Fruit fly (Drosophila melanogaster) whole organism, adult: ENCODE measurements around the gene AIF.

Source experiments
- CG11617 ChIP-seq: fragments of 200-800 bp; sonication (Bioruptor generic); optimal IDR thresholded peaks from 2 replicates; lab custom pipeline; 2017; ENCODE audit warnings: mild to moderate bottlenecking, missing biosample characterization, missing genetic modification reagents, missing genetic modification characterization
- CG12768 ChIP-seq: fragments of 200-800 bp; sonication (Bioruptor generic); optimal IDR thresholded peaks from 2 replicates; lab custom pipeline; 2017; ENCODE audit warnings: missing biosample characterization, missing genetic modification characterization, mild to moderate bottlenecking, moderate library complexity, missing genetic modification reagents
- CG14711 ChIP-seq: fragments of 200-800 bp; sonication (Bioruptor generic); optimal IDR thresholded peaks from 2 replicates; lab custom pipeline; 2018; ENCODE audit warnings: missing biosample characterization, mild to moderate bottlenecking, missing genetic modification characterization, moderate library complexity
- CG1620 ChIP-seq: fragments of 200-800 bp; sonication (Bioruptor generic); optimal IDR thresholded peaks from 2 replicates; lab custom pipeline; 2016; ENCODE audit warnings: missing biosample characterization, missing genetic modification characterization
- CG33017 ChIP-seq: fragments of 200-800 bp; sonication (Bioruptor generic); optimal IDR thresholded peaks from 2 replicates; lab custom pipeline; 2018; ENCODE audit warnings: missing biosample characterization, mild to moderate bottlenecking, missing genetic modification characterization, moderate library complexity
- CG5204 ChIP-seq: fragments of 200-800 bp; sonication (Bioruptor generic); optimal IDR thresholded peaks from 2 replicates; lab custom pipeline; 2016; ENCODE audit warnings: missing biosample characterization, missing genetic modification characterization
- CG7045 ChIP-seq: fragments of 200-800 bp; sonication (Bioruptor generic); optimal IDR thresholded peaks from 2 replicates; lab custom pipeline; 2017; ENCODE audit warnings: missing biosample characterization, mild to moderate bottlenecking, missing genetic modification characterization
- CG7101 ChIP-seq: fragments of 200-800 bp; sonication (Bioruptor generic); optimal IDR thresholded peaks from 2 replicates; lab custom pipeline; 2018; ENCODE audit warnings: missing biosample characterization, mild to moderate bottlenecking, missing genetic modification characterization, moderate library complexity
- Clk ChIP-seq: fragments of 200-800 bp; sonication (Bioruptor generic); optimal IDR thresholded peaks from 2 replicates; lab custom pipeline; 2017; ENCODE audit warnings: missing biosample characterization, missing genetic modification characterization
- Crg-1 ChIP-seq: fragments of 200-800 bp; sonication (Bioruptor generic); optimal IDR thresholded peaks from 2 replicates; lab custom pipeline; 2016; ENCODE audit warnings: missing biosample characterization, missing genetic modification characterization
- Hr96 ChIP-seq: fragments of 200-800 bp; sonication (Bioruptor generic); optimal IDR thresholded peaks from 2 replicates; lab custom pipeline; 2016; ENCODE audit warnings: missing biosample characterization, missing genetic modification characterization
- Mnt ChIP-seq: fragments of 200-800 bp; sonication (Bioruptor generic); optimal IDR thresholded peaks from 2 replicates; lab custom pipeline; 2016; ENCODE audit warnings: missing biosample characterization, mild to moderate bottlenecking, missing genetic modification characterization
- bab1 ChIP-seq: fragments of 200-800 bp; sonication (Bioruptor generic); optimal IDR thresholded peaks from 3 replicates; lab custom pipeline; 2019; ENCODE audit warnings: missing biosample characterization, mild to moderate bottlenecking, missing genetic modification characterization, moderate library complexity
- cic ChIP-seq: fragments of 200-800 bp; sonication (Bioruptor generic); optimal IDR thresholded peaks from 2 replicates; lab custom pipeline; 2017; ENCODE audit warnings: missing biosample characterization, mild to moderate bottlenecking, missing genetic modification characterization, moderate library complexity
- cnc ChIP-seq, 2 experiments: fragments of >200 bp; optimal IDR thresholded peaks; 2 replicates each; lab custom pipeline; 2017
- kay ChIP-seq: fragments of 200-800 bp; sonication (Bioruptor generic); peaks from one replicate; lab custom pipeline; 2016; ENCODE audit warnings: missing biosample characterization, missing genetic modification characterization, borderline replicate concordance
- ovo ChIP-seq: fragments of 200-800 bp; sonication (Bioruptor generic); optimal IDR thresholded peaks from 2 replicates; lab custom pipeline; 2016; ENCODE audit warnings: missing biosample characterization, missing genetic modification characterization
- pad ChIP-seq: fragments of 200-800 bp; sonication (Bioruptor generic); optimal IDR thresholded peaks from 3 replicates; lab custom pipeline; 2017; ENCODE audit warnings: missing biosample characterization, missing genetic modification characterization, mild to moderate bottlenecking, moderate library complexity, missing genetic modification reagents
- tj ChIP-seq: fragments of 200-800 bp; sonication (Bioruptor generic); optimal IDR thresholded peaks from 3 replicates; lab custom pipeline; 2017; ENCODE audit warnings: missing biosample characterization, mild to moderate bottlenecking, missing genetic modification characterization, moderate library complexity
- toe ChIP-seq: fragments of 200-800 bp; sonication (Bioruptor generic); optimal IDR thresholded peaks from 2 replicates; lab custom pipeline; 2016; ENCODE audit warnings: missing biosample characterization, missing genetic modification characterization

Gene AIF

dm6 chr2L:2177312-2177968 lies 25.9 kb downstream of the AIF start:
- no peak for TF ChIP-seq toe
- no peak for TF ChIP-seq ovo (GFP tag; lab: Kevin White, UChicago)
- TF ChIP-seq CG14711 (tag; lab: Kevin White, UChicago), result peak; percentile 33
- peak; percentile 71 for TF ChIP-seq kay (GFP tag; lab: Kevin White, UChicago)
- TF ChIP-seq cnc (optimal IDR thresholded peaks at IDR 0.05; lab: Kevin White, UChicago), result no peak
- TF ChIP-seq CG5204 (GFP tag; lab: Kevin White, UChicago), result peak; percentile 27

- no peak for TF ChIP-seq CG33017 (tag; lab: Kevin White, UChicago)
- peak; percentile 73 for TF ChIP-seq Mnt (GFP tag; lab: Kevin White, UChicago)
- TF ChIP-seq pad (GFP tag; lab: Kevin White, UChicago), result peak; percentile 53
- TF ChIP-seq CG11617 (GFP tag; lab: Kevin White, UChicago), result peak; percentile 80
- TF ChIP-seq CG1620 (GFP tag; lab: Kevin White, UChicago), result no peak
- TF ChIP-seq kay (GFP tag; lab: Kevin White, UChicago), result peak; percentile 38
- TF ChIP-seq CG7101 (tag; lab: Kevin White, UChicago), result peak; percentile 62
- TF ChIP-seq CG7045 (GFP tag; lab: Kevin White, UChicago), result peak; percentile 27
- no peak for TF ChIP-seq cnc (optimal IDR thresholded peaks at IDR 0.05; lab: Kevin White, UChicago)
- TF ChIP-seq Clk, result peak; percentile 31
- TF ChIP-seq tj (GFP tag; lab: Kevin White, UChicago), result peak; percentile 84
- peak; percentile 35 for TF ChIP-seq ovo (GFP tag; lab: Kevin White, UChicago)
- TF ChIP-seq bab1, result peak; percentile 48
- TF ChIP-seq cic, result peak; percentile 77
- TF ChIP-seq CG14711 (tag; lab: Kevin White, UChicago), result peak; percentile 15
- peak; percentile 63 for TF ChIP-seq Crg-1 (GFP tag; lab: Kevin White, UChicago)
- TF ChIP-seq CG5204 (GFP tag; lab: Kevin White, UChicago), result peak; percentile 35
- peak; percentile 13 for TF ChIP-seq toe
- TF ChIP-seq Hr96, result peak; percentile 54
- TF ChIP-seq CG12768 (GFP tag; lab: Kevin White, UChicago), result peak; percentile 60
Measured at dm6 chr2L:2177969-2178809, 26.6 kb downstream of the AIF start, which contains the start of gene aop. aop (minus strand) TSS chr2L:2178754.

dm6 chr2L:2178810-2179143 lies 27.2 kb downstream of the AIF start:
- TF ChIP-seq Mnt (GFP tag; lab: Kevin White, UChicago), result no peak
- no peak for TF ChIP-seq Crg-1 (GFP tag; lab: Kevin White, UChicago)
- no peak for TF ChIP-seq bab1
- no peak for TF ChIP-seq pad (GFP tag; lab: Kevin White, UChicago)
- TF ChIP-seq CG14711 (tag; lab: Kevin White, UChicago), result no peak
- no peak for TF ChIP-seq Hr96
- no peak for TF ChIP-seq kay (GFP tag; lab: Kevin White, UChicago)
- TF ChIP-seq Clk, result no peak
- TF ChIP-seq CG1620 (GFP tag; lab: Kevin White, UChicago), result no peak
- no peak for TF ChIP-seq toe
- TF ChIP-seq tj (GFP tag; lab: Kevin White, UChicago), result no peak
- no peak for TF ChIP-seq CG5204 (GFP tag; lab: Kevin White, UChicago)
- TF ChIP-seq CG7101 (tag; lab: Kevin White, UChicago), result no peak

dm6 chr2L:2179366-2179765 lies 27.8 kb downstream of the AIF start:
- no peak for TF ChIP-seq pad (GFP tag; lab: Kevin White, UChicago)
- TF ChIP-seq toe, result no peak
- no peak for TF ChIP-seq cnc (optimal IDR thresholded peaks at IDR 0.05; lab: Kevin White, UChicago)
- peak; percentile 2 for TF ChIP-seq cic

- peak; percentile 10 for TF ChIP-seq Hr96
- no peak for TF ChIP-seq CG12768 (GFP tag; lab: Kevin White, UChicago)
- peak; percentile 14 for TF ChIP-seq CG33017 (tag; lab: Kevin White, UChicago)
- no peak for TF ChIP-seq Crg-1 (GFP tag; lab: Kevin White, UChicago)
- no peak for TF ChIP-seq cic
- no peak for TF ChIP-seq CG1620 (GFP tag; lab: Kevin White, UChicago)
- TF ChIP-seq Clk, result no peak
- no peak for TF ChIP-seq cnc (optimal IDR thresholded peaks at IDR 0.05; lab: Kevin White, UChicago)
- TF ChIP-seq tj (GFP tag; lab: Kevin White, UChicago), result peak; percentile 2
- TF ChIP-seq CG14711 (tag; lab: Kevin White, UChicago), result peak; percentile 33
- TF ChIP-seq ovo (GFP tag; lab: Kevin White, UChicago), result no peak
- peak; percentile 25 for TF ChIP-seq CG7045 (GFP tag; lab: Kevin White, UChicago)
- TF ChIP-seq CG5204 (GFP tag; lab: Kevin White, UChicago), result no peak
- peak; percentile 14 for TF ChIP-seq toe
- TF ChIP-seq CG11617 (GFP tag; lab: Kevin White, UChicago), result no peak
- TF ChIP-seq CG7101 (tag; lab: Kevin White, UChicago), result peak; percentile 41
- no peak for TF ChIP-seq Mnt (GFP tag; lab: Kevin White, UChicago)
- TF ChIP-seq kay (GFP tag; lab: Kevin White, UChicago), result no peak
- no peak for TF ChIP-seq pad (GFP tag; lab: Kevin White, UChicago)
Measured at dm6 chr2L:2180120-2180539, 28.6 kb downstream of the AIF start.

dm6 chr2L:2180665-2181064 lies 29.1 kb downstream of the AIF start:
- TF ChIP-seq cnc (optimal IDR thresholded peaks at IDR 0.05; lab: Kevin White, UChicago) (no peak), kay (GFP tag; lab: Kevin White, UChicago) (no peak), CG1620 (GFP tag; lab: Kevin White, UChicago) (no peak), CG12768 (GFP tag; lab: Kevin White, UChicago) (no peak), CG33017 (tag; lab: Kevin White, UChicago) (no peak), tj (GFP tag; lab: Kevin White, UChicago) (no peak), CG5204 (GFP tag; lab: Kevin White, UChicago) (no peak), CG14711 (tag; lab: Kevin White, UChicago) (no peak), Mnt (GFP tag; lab: Kevin White, UChicago) (no peak), Crg-1 (GFP tag; lab: Kevin White, UChicago) (no peak), bab1 (no peak), CG7101 (tag; lab: Kevin White, UChicago) (no peak), toe (no peak), Clk (no peak)
